Worm (Caenorhabditis elegans) whole organism, L4 larva: ENCODE results near the gene C27F2.10.

Source experiments
- aly-2 ChIP-seq: sonication (generic microtip); optimal IDR thresholded peaks from 2 replicates; lab custom pipeline; 2018; ENCODE audit warnings: missing biosample characterization, missing genetic modification characterization
- ama-1 ChIP-seq: fragments of 150-350 bp; optimal IDR thresholded peaks from 2 replicates; lab custom pipeline; 2014; ENCODE audit warnings: inconsistent platforms, mixed read lengths
- daf-8 ChIP-seq: fragments of 200-800 bp; sonication (Bioruptor generic); IDR thresholded peaks from 2 replicates; pipeline ENCODE4 v1.3.6; 2022; ENCODE audit warnings: missing genetic modification characterization, missing compliant biosample characterization
- fkh-10 ChIP-seq: fragments of 150-350 bp; optimal IDR thresholded peaks from 2 replicates; lab custom pipeline; 2014; ENCODE audit warnings: missing biosample characterization, missing genetic modification reagents, missing genetic modification characterization
- gei-8 ChIP-seq: fragments of 200-800 bp; sonication (Bioruptor generic); optimal IDR thresholded peaks from 2 replicates; lab custom pipeline; 2018; ENCODE audit warnings: mild to moderate bottlenecking, missing genetic modification characterization, missing compliant biosample characterization
- hlh-11 ChIP-seq: fragments of 200-800 bp; sonication (Bioruptor generic); optimal IDR thresholded peaks from 2 replicates; lab custom pipeline; 2018; ENCODE audit warnings: mild to moderate bottlenecking, missing genetic modification characterization, missing compliant biosample characterization
- nhr-237 ChIP-seq: sonication (generic microtip); optimal IDR thresholded peaks from 2 replicates; lab custom pipeline; 2017; ENCODE audit warnings: missing biosample characterization, missing genetic modification characterization
- nhr-28 ChIP-seq: fragments of 150-350 bp; optimal IDR thresholded peaks from 2 replicates; lab custom pipeline; 2014; ENCODE audit warnings: missing biosample characterization, missing genetic modification characterization
- nhr-76 ChIP-seq: fragments of 150-350 bp; optimal IDR thresholded peaks from 2 replicates; lab custom pipeline; 2014; ENCODE audit warnings: missing biosample characterization, missing genetic modification characterization
- pha-4 ChIP-seq, 2 experiments: fragments of 150-350 bp in 1 of 2; fragments of 200-800 bp in 1 of 2; sonication (Bioruptor generic) in 1 of 2; IDR thresholded peaks in 1 of 2; optimal IDR thresholded peaks in 1 of 2; 2 replicates each; pipeline versions ENCODE4 v1.3.6 to Lab custom; 2014 to 2022; ENCODE audit warnings: missing genetic modification characterization in 2 of 2, missing genetic modification reagents in 2 of 2, missing biosample characterization in 1 of 2, missing compliant biosample characterization in 1 of 2
- sdz-12 ChIP-seq: fragments of 200-800 bp; sonication (Bioruptor generic); optimal IDR thresholded peaks from 2 replicates; lab custom pipeline; 2018; ENCODE audit warnings: mild to moderate bottlenecking, missing genetic modification characterization, missing compliant biosample characterization
- set-16 ChIP-seq: fragments of 200-800 bp; sonication (Bioruptor generic); IDR thresholded peaks from 2 replicates; pipeline ENCODE4 v1.3.6; 2022; ENCODE audit warnings: missing genetic modification reagents, missing genetic modification characterization, missing compliant biosample characterization
- spr-3 ChIP-seq: fragments of 200-800 bp; sonication (Bioruptor generic); optimal IDR thresholded peaks from 2 replicates; lab custom pipeline; 2018; ENCODE audit warnings: mild to moderate bottlenecking, missing genetic modification characterization, missing compliant biosample characterization
- zag-1 ChIP-seq: fragments of 150-350 bp; optimal IDR thresholded peaks from 2 replicates; lab custom pipeline; 2014; ENCODE audit warnings: missing biosample characterization, missing genetic modification characterization

- TF ChIP-seq nhr-28 (tag; lab: Kevin White, UChicago) (no peak), gei-8 (GFP tag; lab: Kevin White, UChicago) (no peak), nhr-237 (tag; lab: Kevin White, UChicago) (no peak), spr-3 (GFP tag; lab: Kevin White, UChicago) (no peak), set-16 (GFP tag; lab: Robert Waterston, UW) (no peak), aly-2 (no peak), fkh-10 (GFP tag; lab: Kevin White, UChicago) (no peak), sdz-12 (GFP tag; lab: Kevin White, UChicago) (no peak), nhr-76 (no peak), zag-1 (tag; lab: Kevin White, UChicago) (no peak), ama-1 (lab: Kevin White, UChicago) (no peak), daf-8 (no peak), pha-4 (GFP tag; IDR thresholded peaks at IDR 0.05; lab: Robert Waterston, UW) (no peak), pha-4 (tag; optimal IDR thresholded peaks at IDR 0.05; lab: Kevin White, UChicago) (no peak), hlh-11 (tag; lab: Kevin White, UChicago) (no peak)
These were observed 30.9 kb upstream of the C27F2.10 start, which contains the start of gene larp-1 for ce11 chrIII:5017550-5017949.
